Worm (Caenorhabditis elegans): ENCODE data around the gene fbxa-66.

ce11 chrIII:2349956-2350355 lies 36.1 kb upstream of the fbxa-66 start:
- TF ChIP-seq hlh-8 (tag; optimal IDR thresholded peaks at IDR 0.05) (no peak), dmd-4 (tag; optimal IDR thresholded peaks at IDR 0.05; ENCODE audit: borderline replicate concordance) (no peak), sdc-2 (tag; optimal IDR thresholded peaks at IDR 0.05) (no peak), ceh-9 (tag; optimal IDR thresholded peaks at IDR 0.05) (no peak), hlh-6 (tag; optimal IDR thresholded peaks at IDR 0.05) (no peak), nfya-1 (tag; optimal IDR thresholded peaks at IDR 0.05) (no peak), madf-2 (tag; optimal IDR thresholded peaks at IDR 0.05) (no peak), ttx-3 (tag; optimal IDR thresholded peaks at IDR 0.05) (no peak), K02D7.2 (tag; optimal IDR thresholded peaks at IDR 0.05) (no peak), ama-1 (optimal IDR thresholded peaks at IDR 0.05) (no peak), lin-11 (tag; optimal IDR thresholded peaks at IDR 0.05) (no peak), fkh-6 (tag; optimal IDR thresholded peaks at IDR 0.05) (no peak), ceh-14 (tag; optimal IDR thresholded peaks at IDR 0.05) (no peak)

Measured in whole organism, late embryonic.